Worm (Caenorhabditis elegans): ENCODE measurements around the gene M03B6.5.

ce11 chrX:13834127-13834526, 9.6 kb upstream of the M03B6.5 start, which contains the start of gene F19D8.2:
- TF ChIP-seq ceh-45 (GFP tag; IDR thresholded peaks at IDR 0.05): no peak
- no peak for TF ChIP-seq rnt-1 (tag; optimal IDR thresholded peaks at IDR 0.05)
- no peak for TF ChIP-seq Y22D7AL.16 (tag; optimal IDR thresholded peaks at IDR 0.05)
